Fruit fly (Drosophila melanogaster) whole organism, wandering third instar larva: Measurements from ENCODE around the gene bys.

Experiments used
- Abd-B ChIP-seq: fragments of >200 bp; optimal IDR thresholded peaks from 2 replicates; lab custom pipeline; 2017; ENCODE audit warnings: missing biosample characterization, missing genetic modification characterization
- CG32264 ChIP-seq: fragments of 200-800 bp; sonication (Bioruptor generic); optimal IDR thresholded peaks from 2 replicates; lab custom pipeline; 2016; ENCODE audit warnings: missing biosample characterization, missing genetic modification characterization
- CG9705 ChIP-seq: fragments of 200-800 bp; sonication (Bioruptor generic); optimal IDR thresholded peaks from 2 replicates; lab custom pipeline; 2018; ENCODE audit warnings: missing biosample characterization, mild to moderate bottlenecking, missing genetic modification characterization
- CrebA ChIP-seq: fragments of 200-800 bp; sonication (Bioruptor generic); optimal IDR thresholded peaks from 2 replicates; lab custom pipeline; 2016; ENCODE audit warnings: missing biosample characterization, mild to moderate bottlenecking, missing genetic modification characterization, borderline replicate concordance
- Dfd ChIP-seq: fragments of >200 bp; optimal IDR thresholded peaks from 2 replicates; lab custom pipeline; 2017; ENCODE audit warnings: missing biosample characterization, missing genetic modification characterization
- Dif ChIP-seq: fragments of 200-275, 200-300 bp; sonication (Bioruptor generic); optimal IDR thresholded peaks from 2 replicates; lab custom pipeline; 2018; ENCODE audit warnings: missing biosample characterization, missing genetic modification characterization; ENCODE audit not compliant: partially characterized antibody
- GATAd ChIP-seq: sonication (Bioruptor generic); optimal IDR thresholded peaks from 2 replicates; lab custom pipeline; 2016; ENCODE audit warnings: missing biosample characterization, missing genetic modification characterization
- HLH106 ChIP-seq: fragments of 200-800 bp; optimal IDR thresholded peaks from 3 replicates; lab custom pipeline; 2019; ENCODE audit warnings: missing biosample characterization, mild to moderate bottlenecking, missing genetic modification characterization, moderate library complexity
- Hnf4 ChIP-seq: fragments of 200-800 bp; sonication (Bioruptor generic); optimal IDR thresholded peaks from 2 replicates; lab custom pipeline; 2016; ENCODE audit warnings: missing biosample characterization, mild to moderate bottlenecking, missing genetic modification characterization
- Hr78 ChIP-seq: fragments of >200 bp; optimal IDR thresholded peaks from 2 replicates; lab custom pipeline; 2017; ENCODE audit warnings: missing biosample characterization, missing genetic modification characterization
- Hr83 ChIP-seq: fragments of 200-300 bp; sonication (Bioruptor generic); optimal IDR thresholded peaks from 2 replicates; lab custom pipeline; 2016; ENCODE audit warnings: missing biosample characterization, mild to moderate bottlenecking, missing genetic modification characterization, moderate library complexity; ENCODE audit not compliant: poor library complexity, severe bottlenecking
- Jra ChIP-seq: sonication (Bioruptor generic); optimal IDR thresholded peaks from 2 replicates; lab custom pipeline; 2016; ENCODE audit warnings: missing biosample characterization, missing genetic modification characterization
- Mio ChIP-seq: sonication (Bioruptor generic); optimal IDR thresholded peaks from 2 replicates; lab custom pipeline; 2016; ENCODE audit warnings: missing biosample characterization, missing genetic modification characterization
- Myc ChIP-seq: fragments of >200 bp; optimal IDR thresholded peaks from 2 replicates; lab custom pipeline; 2017
- N ChIP-seq: fragments of >200 bp; optimal IDR thresholded peaks from 2 replicates; lab custom pipeline; 2018; ENCODE audit warnings: missing biosample characterization, missing external identifiers, missing genetic modification characterization
- OdsH ChIP-seq: fragments of 200-800 bp; sonication (Bioruptor generic); optimal IDR thresholded peaks from 2 replicates; lab custom pipeline; 2016; ENCODE audit warnings: missing biosample characterization, mild to moderate bottlenecking, missing genetic modification characterization
- Rel ChIP-seq, 2 experiments: fragments of 200-800 bp; sonication (Bioruptor generic) in 1 of 2; optimal IDR thresholded peaks; 2 replicates in 1 of 2; 3 replicates in 1 of 2; lab custom pipeline; 2016 to 2019; ENCODE audit warnings: mild to moderate bottlenecking in 2 of 2, missing biosample characterization in 2 of 2, missing genetic modification characterization in 2 of 2, moderate library complexity in 1 of 2
- Sp1 ChIP-seq: fragments of 200-800 bp; sonication (Bioruptor generic); optimal IDR thresholded peaks from 3 replicates; lab custom pipeline; 2019; ENCODE audit warnings: missing biosample characterization, mild to moderate bottlenecking, missing genetic modification characterization, moderate library complexity
- Vsx2 ChIP-seq: fragments of 200-300, 225-300 bp; sonication (Bioruptor generic); optimal IDR thresholded peaks from 2 replicates; lab custom pipeline; 2018; ENCODE audit warnings: missing biosample characterization, missing genetic modification characterization; ENCODE audit not compliant: partially characterized antibody
- br ChIP-seq: fragments of 200-800 bp; sonication (Bioruptor generic); optimal IDR thresholded peaks from 2 replicates; lab custom pipeline; 2016; ENCODE audit warnings: missing biosample characterization, missing genetic modification characterization
- brk ChIP-seq: fragments of 200-800 bp; sonication (Bioruptor generic); optimal IDR thresholded peaks from 2 replicates; lab custom pipeline; 2016; ENCODE audit warnings: missing biosample characterization, mild to moderate bottlenecking, missing genetic modification characterization
- dl ChIP-seq, 2 experiments: fragments of 175-275, 200-275 bp in 1 of 2; fragments of 200-275 bp in 1 of 2; sonication (Bioruptor generic); optimal IDR thresholded peaks; lab custom pipeline; 2018; ENCODE audit warnings: mild to moderate bottlenecking in 2 of 2, missing biosample characterization in 2 of 2, missing genetic modification characterization in 2 of 2, moderate library complexity in 2 of 2; ENCODE audit not compliant: partially characterized antibody in 2 of 2, insufficient read depth in 1 of 2
- dmrt93B ChIP-seq: fragments of 200-800 bp; sonication (Bioruptor generic); optimal IDR thresholded peaks from 2 replicates; lab custom pipeline; 2018; ENCODE audit warnings: missing biosample characterization, mild to moderate bottlenecking, missing genetic modification characterization
- dsf ChIP-seq: sonication (Bioruptor generic); optimal IDR thresholded peaks from 2 replicates; lab custom pipeline; 2016; ENCODE audit warnings: missing biosample characterization, missing genetic modification characterization, borderline replicate concordance
- ey ChIP-seq: fragments of 200-800 bp; sonication (Bioruptor generic); optimal IDR thresholded peaks from 2 replicates; lab custom pipeline; 2016; ENCODE audit warnings: missing biosample characterization, missing genetic modification characterization
- foxo ChIP-seq, 2 experiments: fragments of 200-800 bp; sonication (Bioruptor generic); optimal IDR thresholded peaks; 2 replicates in 1 of 2; 3 replicates in 1 of 2; lab custom pipeline; 2016 to 2017; ENCODE audit warnings: missing biosample characterization in 2 of 2, missing genetic modification characterization in 2 of 2
- fru ChIP-seq: fragments of 200-800 bp; sonication (Bioruptor generic); optimal IDR thresholded peaks from 3 replicates; lab custom pipeline; 2016; ENCODE audit warnings: missing biosample characterization, mild to moderate bottlenecking, missing genetic modification characterization
- h ChIP-seq: fragments of 200-800 bp; sonication (Bioruptor generic); optimal IDR thresholded peaks from 3 replicates; lab custom pipeline; 2016; ENCODE audit warnings: missing biosample characterization, mild to moderate bottlenecking, missing genetic modification characterization
- jim ChIP-seq: fragments of 175-275, 200-325 bp; sonication (Bioruptor generic); optimal IDR thresholded peaks from 2 replicates; lab custom pipeline; 2016; ENCODE audit warnings: missing biosample characterization, mild to moderate bottlenecking, missing genetic modification characterization
- lola ChIP-seq: fragments of >200 bp; optimal IDR thresholded peaks from 2 replicates; lab custom pipeline; 2017; ENCODE audit warnings: missing biosample characterization, missing genetic modification characterization
- pan ChIP-seq: fragments of >200 bp; optimal IDR thresholded peaks from 2 replicates; lab custom pipeline; 2017
- psq ChIP-seq: fragments of 200-800 bp; sonication (Bioruptor generic); optimal IDR thresholded peaks from 3 replicates; lab custom pipeline; 2017; ENCODE audit warnings: missing biosample characterization, mild to moderate bottlenecking, missing genetic modification characterization, moderate library complexity
- rgr ChIP-seq: fragments of 200-800 bp; sonication (Bioruptor generic); optimal IDR thresholded peaks from 3 replicates; lab custom pipeline; 2016; ENCODE audit warnings: missing biosample characterization, mild to moderate bottlenecking, missing genetic modification characterization
- sage ChIP-seq: fragments of 200-800 bp; sonication (Bioruptor generic); optimal IDR thresholded peaks from 2 replicates; lab custom pipeline; 2016; ENCODE audit warnings: missing biosample characterization, mild to moderate bottlenecking, missing genetic modification characterization
- sv ChIP-seq: fragments of 200-800 bp; sonication (Bioruptor generic); optimal IDR thresholded peaks from 3 replicates; lab custom pipeline; 2016; ENCODE audit warnings: missing biosample characterization, missing genetic modification characterization
- tai ChIP-seq: sonication (Bioruptor generic); optimal IDR thresholded peaks from 2 replicates; lab custom pipeline; 2016; ENCODE audit warnings: missing biosample characterization, missing genetic modification characterization
- usp ChIP-seq: fragments of >200 bp; optimal IDR thresholded peaks from 2 replicates; lab custom pipeline; 2017; ENCODE audit warnings: missing biosample characterization, missing genetic modification characterization
- woc ChIP-seq: sonication (Bioruptor generic); optimal IDR thresholded peaks from 2 replicates; lab custom pipeline; 2016; ENCODE audit warnings: missing biosample characterization, mild to moderate bottlenecking, missing genetic modification characterization

The bys gene

dm6 chrX:7933210-7933915 lies 31.7 kb downstream of the bys start, which contains the start of the genes Dhdds and RpS14a (continued):
- no peak for TF ChIP-seq ey (GFP tag; lab: Kevin White, UChicago)
- peak; percentile 69 for TF ChIP-seq rgr (GFP tag; lab: Kevin White, UChicago)
- TF ChIP-seq tai (GFP tag; lab: Kevin White, UChicago), result no peak
- TF ChIP-seq HLH106 (tag; lab: Kevin White, UChicago), result peak; percentile 38
- no peak for TF ChIP-seq N (GFP tag; lab: Kevin White, UChicago)

DNA sequence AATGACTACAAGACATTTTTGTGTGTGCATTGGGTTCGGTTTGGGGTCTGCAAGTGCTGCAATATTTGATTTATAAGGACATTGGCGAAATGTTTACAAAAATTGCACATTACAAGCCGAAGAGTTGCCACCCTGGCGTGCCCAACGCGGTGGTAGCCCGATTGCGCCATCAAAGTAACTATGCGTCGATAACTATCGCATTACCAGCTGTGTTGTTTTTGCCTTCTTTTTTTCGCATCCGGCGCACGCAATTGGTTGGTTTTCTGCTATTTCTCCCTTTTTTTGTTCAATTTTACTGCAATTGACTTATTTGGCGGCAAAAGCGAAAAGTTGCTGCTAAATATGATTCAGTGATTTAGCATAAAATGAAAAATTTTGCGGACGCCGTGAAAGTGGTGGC lies 33.0 kb downstream of the bys start, which contains the start of gene RpS14b:
Gene RpS14b (plus strand): TSS at position 220 of the 400 bp plus-strand sequence.
- TF ChIP-seq dsf, result peak; percentile 58
- peak; percentile 74 for TF ChIP-seq Sp1 (GFP tag; lab: Kevin White, UChicago)
- no peak for TF ChIP-seq usp (GFP tag; lab: Kevin White, UChicago)
- TF ChIP-seq Dfd (GFP tag; lab: Kevin White, UChicago), result no peak
- peak; percentile 77 for TF ChIP-seq Hnf4 (GFP tag; lab: Kevin White, UChicago)
- peak; percentile 51 for TF ChIP-seq sv (GFP tag; lab: Kevin White, UChicago)
- peak; percentile 92 for TF ChIP-seq Hr83 (GFP tag; lab: Kevin White, UChicago)
- peak; percentile 27 for TF ChIP-seq jim (GFP tag; lab: Kevin White, UChicago)
- no peak for TF ChIP-seq N (GFP tag; lab: Kevin White, UChicago)
- TF ChIP-seq ey (GFP tag; lab: Kevin White, UChicago), result peak; percentile 21
- TF ChIP-seq woc (GFP tag; lab: Kevin White, UChicago), result no peak
- no peak for TF ChIP-seq tai (GFP tag; lab: Kevin White, UChicago)
- TF ChIP-seq h (GFP tag; lab: Kevin White, UChicago), result peak; percentile 71
- TF ChIP-seq CrebA (GFP tag; lab: Kevin White, UChicago), result no peak
- no peak for TF ChIP-seq Vsx2 (GFP tag; lab: Kevin White, UChicago)
- TF ChIP-seq foxo (GFP tag; optimal IDR thresholded peaks at IDR 0.05; lab: Kevin White, UChicago), result peak in 1 of 2 experiments; percentile 67
- TF ChIP-seq sage (GFP tag; lab: Kevin White, UChicago), result peak; percentile 27
- TF ChIP-seq lola (GFP tag; lab: Kevin White, UChicago), result no peak
- TF ChIP-seq dl (GFP tag; optimal IDR thresholded peaks at IDR 0.05; lab: Kevin White, UChicago; ENCODE audit: insufficient read depth in 1 of 2, partially characterized antibody in 2 of 2), result no peak
- TF ChIP-seq dmrt93B, result peak; percentile 66
- no peak for TF ChIP-seq Myc (lab: Kevin White, UChicago)
- TF ChIP-seq psq (GFP tag; lab: Kevin White, UChicago), result peak; percentile 53
- TF ChIP-seq HLH106 (tag; lab: Kevin White, UChicago), result peak; percentile 50
- peak; percentile 50 for TF ChIP-seq fru (GFP tag; lab: Kevin White, UChicago)
- no peak for TF ChIP-seq GATAd
- peak; percentile 46 for TF ChIP-seq OdsH (GFP tag; lab: Kevin White, UChicago)
- no peak for TF ChIP-seq Mio
- no peak for TF ChIP-seq Rel (GFP tag; optimal IDR thresholded peaks at IDR 0.05; lab: Kevin White, UChicago)
- TF ChIP-seq Rel (tag; optimal IDR thresholded peaks at IDR 0.05; lab: Kevin White, UChicago), result peak; percentile 76
- peak; percentile 69 for TF ChIP-seq br (GFP tag; lab: Kevin White, UChicago)
- no peak for TF ChIP-seq Abd-B (GFP tag; lab: Kevin White, UChicago)
- TF ChIP-seq CG9705 (GFP tag; lab: Kevin White, UChicago), result peak; percentile 49
- TF ChIP-seq CG32264 (GFP tag; lab: Kevin White, UChicago), result peak; percentile 30
- peak; percentile 76 for TF ChIP-seq Jra (GFP tag; lab: Kevin White, UChicago)
- TF ChIP-seq Dif, result no peak
- TF ChIP-seq pan (lab: Kevin White, UChicago), result no peak
- TF ChIP-seq rgr (GFP tag; lab: Kevin White, UChicago), result peak; percentile 81
- TF ChIP-seq brk, result no peak
- no peak for TF ChIP-seq Hr78
